Worm (Caenorhabditis elegans): ENCODE data around the gene M110.7.

DNA sequence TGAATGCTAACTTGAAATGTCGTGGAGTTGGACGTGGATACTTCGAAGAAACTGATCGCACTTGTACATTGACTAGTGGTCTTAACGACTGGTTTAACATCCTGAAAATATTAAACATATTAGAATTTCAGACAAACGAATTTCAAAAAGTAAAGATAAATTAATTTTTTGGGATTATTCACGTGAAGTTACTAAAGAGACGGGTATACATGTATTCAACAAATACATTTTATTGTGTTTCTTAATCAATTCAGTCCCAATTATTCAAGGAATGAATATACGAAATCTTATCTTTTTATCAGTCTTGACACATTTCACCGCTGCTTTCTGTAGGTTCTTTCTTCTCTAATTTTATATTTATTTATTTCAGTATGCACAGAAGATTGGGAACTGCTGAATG is 45.8 kb downstream of the M110.7 start, which contains the start of the genes mrpl-10 and clec-142:
- no peak for TF ChIP-seq snpc-4 (tag; optimal IDR thresholded peaks at IDR 0.05)
- no peak for TF ChIP-seq fos-1 (tag; optimal IDR thresholded peaks at IDR 0.05)
- TF ChIP-seq pha-4 (tag; optimal IDR thresholded peaks at IDR 0.05), result no peak
- no peak for TF ChIP-seq zag-1 (tag; optimal IDR thresholded peaks at IDR 0.05)
- no peak for TF ChIP-seq nhr-11 (tag; optimal IDR thresholded peaks at IDR 0.05)
- TF ChIP-seq ceh-9 (tag; optimal IDR thresholded peaks at IDR 0.05), result no peak
- TF ChIP-seq mdl-1 (tag; optimal IDR thresholded peaks at IDR 0.05), result no peak
